Fruit fly (Drosophila melanogaster): Measurements from ENCODE around the gene CG11035.

Gene CG11035

DNA sequence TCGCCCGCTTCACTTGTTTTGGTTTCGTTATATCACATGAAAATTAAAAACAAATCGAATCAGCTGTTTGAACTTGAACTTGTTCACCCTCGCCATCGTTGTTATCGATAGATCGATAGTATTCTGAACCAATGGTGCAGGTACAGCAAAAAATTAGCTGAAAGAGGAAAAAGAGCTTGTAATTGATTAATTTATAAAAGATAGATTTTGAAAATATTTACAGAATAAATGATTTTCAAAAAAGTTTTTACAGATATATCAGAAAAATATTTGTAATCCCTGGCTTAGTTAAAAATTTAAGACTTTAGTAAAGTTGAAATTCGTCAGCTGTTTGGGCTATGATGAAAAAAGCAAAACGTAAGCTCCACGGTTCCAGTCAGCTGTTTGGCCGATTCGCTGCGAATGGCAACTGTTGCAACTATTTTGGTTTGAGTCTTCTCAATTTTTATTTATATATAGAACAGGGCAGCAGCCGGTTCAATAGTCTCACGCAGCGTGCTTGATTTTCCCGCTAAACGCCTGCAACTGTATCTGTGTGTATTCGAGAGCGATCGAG lies at the start of gene CG11035, which contains the start of gene unc-45 (continued):
- TF ChIP-seq CG3726 (GFP tag; IDR thresholded peaks at IDR 0.05) (no peak), Nf-YC (tag; optimal IDR thresholded peaks at IDR 0.05) (peak; percentile 72), tin (GFP tag; optimal IDR thresholded peaks at IDR 0.05) (peak; percentile 31), NC2β (GFP tag; optimal IDR thresholded peaks at IDR 0.05) (peak; percentile 11), sna (GFP tag; IDR thresholded peaks at IDR 0.05; ENCODE audit: partially characterized antibody) (peak; percentile 75), CG10959 (GFP tag; IDR thresholded peaks at IDR 0.05) (no peak), CG11695 (GFP tag; IDR thresholded peaks at IDR 0.05) (0 out of 3 replicates have a peak, but pooled peaks have one; percentile 19), klu (GFP tag; IDR thresholded peaks at IDR 0.05) (peak; percentile 38; the same call in 1 of the 2 replicates), gsb-n (tag; optimal IDR thresholded peaks at IDR 0.05) (no peak), CG2199 (GFP tag; IDR thresholded peaks at IDR 0.05) (no peak), CG4424 (GFP tag; optimal IDR thresholded peaks at IDR 0.05) (peak; percentile 33), Hr39 (optimal IDR thresholded peaks at IDR 0.05) (no peak), Hand (GFP tag; optimal IDR thresholded peaks at IDR 0.05) (no peak), Hr3 (GFP tag; optimal IDR thresholded peaks at IDR 0.05) (peak; percentile 1), CG15696 (tag; optimal IDR thresholded peaks at IDR 0.05) (peak; percentile 36), Dip3 (GFP tag; optimal IDR thresholded peaks at IDR 0.05) (no peak), Sin3A (optimal IDR thresholded peaks at IDR 0.05) (peak; percentile 51), Lim3 (GFP tag; IDR thresholded peaks at IDR 0.05) (no peak), Sox100B (GFP tag; optimal IDR thresholded peaks at IDR 0.05) (peak; percentile 49), CG7987 (GFP tag; optimal IDR thresholded peaks at IDR 0.05) (no peak), Rfx (GFP tag; IDR thresholded peaks at IDR 0.05) (peak; percentile 65), zf30C (GFP tag; optimal IDR thresholded peaks at IDR 0.05) (no peak), Stat92E (GFP tag; optimal IDR thresholded peaks at IDR 0.05) (no peak), CG30403 (GFP tag; optimal IDR thresholded peaks at IDR 0.05) (peak; percentile 34), D (optimal IDR thresholded peaks at IDR 0.05) (no peak), D (GFP tag; optimal IDR thresholded peaks at IDR 0.05) (no peak), Dp (GFP tag; optimal IDR thresholded peaks at IDR 0.05) (peak; percentile 27), CrebB (tag; optimal IDR thresholded peaks at IDR 0.05) (no peak), Sry-δ (GFP tag; optimal IDR thresholded peaks at IDR 0.05) (peak; percentile 61), CG42726 (GFP tag; IDR thresholded peaks at IDR 0.05; ENCODE audit: partially characterized antibody) (no peak), wek (GFP tag; optimal IDR thresholded peaks at IDR 0.05) (no peak), Abd-B (GFP tag; optimal IDR thresholded peaks at IDR 0.05) (peak; percentile 42), onecut (GFP tag; IDR thresholded peaks at IDR 0.05) (no peak), CG17186 (GFP tag; optimal IDR thresholded peaks at IDR 0.05) (no peak), otp (GFP tag; IDR thresholded peaks at IDR 0.05) (no peak), CG15011 (GFP tag; optimal IDR thresholded peaks at IDR 0.05) (no peak), cg (GFP tag; optimal IDR thresholded peaks at IDR 0.05) (peak; percentile 46), bbx (GFP tag; IDR thresholded peaks at IDR 0.05; ENCODE audit: partially characterized antibody) (peak; percentile 64), Hmr (GFP tag; optimal IDR thresholded peaks at IDR 0.05) (no peak), sens-2 (GFP tag; IDR thresholded peaks at IDR 0.05) (no peak), da (GFP tag; optimal IDR thresholded peaks at IDR 0.05) (no peak), Max (GFP tag; optimal IDR thresholded peaks at IDR 0.05) (peak; percentile 9), CG17361 (GFP tag; IDR thresholded peaks at IDR 0.05) (peak; percentile 66), Taf1 (GFP tag; IDR thresholded peaks at IDR 0.05) (no peak), tio (GFP tag; optimal IDR thresholded peaks at IDR 0.05) (no peak), CG30431 (GFP tag; optimal IDR thresholded peaks at IDR 0.05) (no peak), slbo (GFP tag; IDR thresholded peaks at IDR 0.05) (no peak; the same call in 1 of the 2 replicates), HLH3B (GFP tag; IDR thresholded peaks at IDR 0.05) (0 out of 2 replicates have a peak, but pooled peaks have one; percentile 23), maf-S (GFP tag; optimal IDR thresholded peaks at IDR 0.05) (no peak), CG11560 (tag; IDR thresholded peaks at IDR 0.05) (no peak), CG32767 (GFP tag; IDR thresholded peaks at IDR 0.05) (0 out of 2 replicates have a peak, but pooled peaks have one; percentile 14)
